Fruit fly (Drosophila melanogaster) whole organism, embryonic: ENCODE data around the gene CG32631.

Experiments
- CG14014 ChIP-seq: fragments of 200-800 bp; sonication (Bioruptor generic); IDR thresholded peaks from 2 replicates; pipeline ENCODE4 v1.3.6; 2022; ENCODE audit warnings: missing biosample characterization, missing genetic modification characterization
- CG14441 ChIP-seq: fragments of 200-800 bp; sonication (Bioruptor generic); IDR thresholded peaks from 2 replicates; pipeline ENCODE4 v1.3.6; 2022; ENCODE audit warnings: missing biosample characterization, missing genetic modification characterization
- CG14710 ChIP-seq: fragments of 200-800 bp; sonication (Bioruptor generic); optimal IDR thresholded peaks from 3 replicates; lab custom pipeline; 2019; ENCODE audit warnings: missing biosample characterization, mild to moderate bottlenecking, missing genetic modification characterization, moderate library complexity
- CG15479 ChIP-seq: fragments of 200-800 bp; sonication (Bioruptor generic); optimal IDR thresholded peaks from 3 replicates; lab custom pipeline; 2019; ENCODE audit warnings: missing biosample characterization, mild to moderate bottlenecking, missing genetic modification characterization, moderate library complexity
- CG1603 ChIP-seq: fragments of 200-800 bp; sonication (Bioruptor generic); optimal IDR thresholded peaks from 2 replicates; lab custom pipeline; 2019; ENCODE audit warnings: missing biosample characterization, mild to moderate bottlenecking, missing genetic modification characterization, moderate library complexity
- CG2120 ChIP-seq: fragments of 200-800 bp; sonication (Bioruptor generic); optimal IDR thresholded peaks from 3 replicates; lab custom pipeline; 2016; ENCODE audit warnings: missing biosample characterization, missing genetic modification characterization
- CG31365 ChIP-seq: fragments of 200-800 bp; sonication (Bioruptor generic); optimal IDR thresholded peaks from 2 replicates; lab custom pipeline; 2018; ENCODE audit warnings: missing biosample characterization, mild to moderate bottlenecking, missing genetic modification characterization
- CG34224 ChIP-seq: fragments of 200-800 bp; sonication (Bioruptor generic); IDR thresholded peaks from 3 replicates; pipeline ENCODE4 v1.3.6; 2022; ENCODE audit warnings: missing biosample characterization, missing genetic modification characterization; ENCODE audit not compliant: partially characterized antibody
- CG8359 ChIP-seq: fragments of 200-800 bp; sonication (Bioruptor generic); optimal IDR thresholded peaks from 2 replicates; lab custom pipeline; 2017; ENCODE audit warnings: missing biosample characterization, mild to moderate bottlenecking, missing genetic modification characterization, borderline replicate concordance
- CG9727 ChIP-seq: fragments of 200-800 bp; sonication (Bioruptor generic); optimal IDR thresholded peaks from 3 replicates; lab custom pipeline; 2017; ENCODE audit warnings: missing biosample characterization, mild to moderate bottlenecking, missing genetic modification characterization
- Dbx ChIP-seq: fragments of 200-800 bp; sonication (Bioruptor generic); IDR thresholded peaks from 3 replicates; pipeline ENCODE4 v1.3.6; 2022; ENCODE audit warnings: missing biosample characterization, missing genetic modification characterization
- Dip3 ChIP-seq: fragments of 200-800 bp; sonication (Bioruptor generic); optimal IDR thresholded peaks from 3 replicates; lab custom pipeline; 2016; ENCODE audit warnings: missing biosample characterization, missing genetic modification characterization
- E2f1 ChIP-seq: fragments of 200-800 bp; sonication (Bioruptor generic); IDR thresholded peaks from 2 replicates; pipeline ENCODE4 v1.3.6; 2022; ENCODE audit warnings: missing biosample characterization, missing genetic modification characterization
- HLH3B ChIP-seq: fragments of 200-800 bp; sonication (Bioruptor generic); IDR thresholded peaks from 2 replicates; pipeline ENCODE4 v1.3.6; 2022; ENCODE audit warnings: missing biosample characterization, missing genetic modification characterization
- HLHmδ ChIP-seq: fragments of 200-800 bp; sonication (Bioruptor generic); optimal IDR thresholded peaks from 2 replicates; lab custom pipeline; 2018; ENCODE audit warnings: missing biosample characterization, mild to moderate bottlenecking, missing genetic modification characterization, moderate library complexity
- Hand ChIP-seq: fragments of 200-800 bp; sonication (Bioruptor generic); optimal IDR thresholded peaks from 2 replicates; lab custom pipeline; 2017; ENCODE audit warnings: mild to moderate bottlenecking, missing biosample characterization, missing genetic modification reagents, missing genetic modification characterization
- Hsf ChIP-seq: fragments of 200-800 bp; sonication (Bioruptor generic); optimal IDR thresholded peaks from 3 replicates; lab custom pipeline; 2016; ENCODE audit warnings: missing biosample characterization, missing genetic modification characterization
- Rfx ChIP-seq: fragments of 200-800 bp; sonication (Bioruptor generic); IDR thresholded peaks from 2 replicates; pipeline ENCODE4 v1.3.6; 2022; ENCODE audit warnings: missing biosample characterization, missing genetic modification characterization
- Sox102F ChIP-seq: fragments of 200-800 bp; sonication (Bioruptor generic); optimal IDR thresholded peaks from 2 replicates; lab custom pipeline; 2018; ENCODE audit warnings: missing biosample characterization, mild to moderate bottlenecking, missing genetic modification characterization, moderate library complexity
- abd-A ChIP-seq: fragments of 200-800 bp; sonication (Bioruptor generic); optimal IDR thresholded peaks from 3 replicates; lab custom pipeline; 2019; ENCODE audit warnings: missing biosample characterization, mild to moderate bottlenecking, missing genetic modification characterization, moderate library complexity
- ase ChIP-seq: fragments of 200-800 bp; sonication (Bioruptor generic); IDR thresholded peaks from 3 replicates; pipeline ENCODE4 v1.3.6; 2022; ENCODE audit warnings: missing biosample characterization, missing genetic modification characterization
- bowl ChIP-seq: fragments of 200-800 bp; sonication (Bioruptor generic); IDR thresholded peaks from 2 replicates; pipeline ENCODE4 v1.3.6; 2022; ENCODE audit warnings: missing biosample characterization, missing genetic modification characterization
- bsh ChIP-seq, 2 experiments: fragments of 200-800 bp; sonication (Bioruptor generic); optimal IDR thresholded peaks; 2 replicates each; lab custom pipeline; 2017 to 2018; ENCODE audit warnings: mild to moderate bottlenecking in 2 of 2, missing biosample characterization in 2 of 2, missing genetic modification characterization in 2 of 2, moderate library complexity in 1 of 2
- cg ChIP-seq: fragments of 200-800 bp; sonication (Bioruptor generic); optimal IDR thresholded peaks from 3 replicates; lab custom pipeline; 2019; ENCODE audit warnings: missing biosample characterization, mild to moderate bottlenecking, missing genetic modification characterization, moderate library complexity
- chinmo ChIP-seq: fragments of 200-800 bp; sonication (Bioruptor generic); IDR thresholded peaks from 4 replicates; pipeline ENCODE4 v1.3.6; 2022; ENCODE audit warnings: missing biosample characterization, missing genetic modification characterization; ENCODE audit not compliant: partially characterized antibody
- crol ChIP-seq: fragments of 200-800 bp; sonication (Bioruptor generic); IDR thresholded peaks from 2 replicates; pipeline ENCODE4 v1.3.6; 2022; ENCODE audit warnings: missing biosample characterization, missing genetic modification characterization
- ewg ChIP-seq: fragments of 200-800 bp; sonication (Bioruptor generic); optimal IDR thresholded peaks from 3 replicates; lab custom pipeline; 2017; ENCODE audit warnings: mild to moderate bottlenecking, missing biosample characterization, missing genetic modification reagents, missing genetic modification characterization
- ftz-f1 ChIP-seq: fragments of 200-800 bp; sonication (Bioruptor generic); optimal IDR thresholded peaks from 2 replicates; lab custom pipeline; 2016; ENCODE audit warnings: missing biosample characterization, missing genetic modification characterization
- grau ChIP-seq: fragments of 200-800 bp; optimal IDR thresholded peaks from 3 replicates; lab custom pipeline; 2019; ENCODE audit warnings: missing biosample characterization, mild to moderate bottlenecking, missing genetic modification characterization, moderate library complexity
- gsb-n ChIP-seq: fragments of 200-800 bp; sonication (Bioruptor generic); optimal IDR thresholded peaks from 3 replicates; lab custom pipeline; 2018; ENCODE audit warnings: missing biosample characterization, mild to moderate bottlenecking, missing genetic modification characterization
- inv ChIP-seq: fragments of 200-800 bp; sonication (Bioruptor generic); IDR thresholded peaks from 2 replicates; pipeline ENCODE4 v1.3.6; 2022; ENCODE audit warnings: missing biosample characterization, missing genetic modification characterization; ENCODE audit not compliant: partially characterized antibody
- lab ChIP-seq: fragments of 200-800 bp; sonication (Bioruptor generic); optimal IDR thresholded peaks from 3 replicates; lab custom pipeline; 2017; ENCODE audit warnings: missing biosample characterization, missing genetic modification characterization, mild to moderate bottlenecking, moderate library complexity, missing genetic modification reagents
- mld ChIP-seq: fragments of 200-800 bp; sonication (Bioruptor generic); IDR thresholded peaks from 3 replicates; pipeline ENCODE4 v1.3.6; 2022; ENCODE audit warnings: missing biosample characterization, missing genetic modification characterization; ENCODE audit not compliant: partially characterized antibody
- nmo ChIP-seq: fragments of 200-800 bp; sonication (Bioruptor generic); optimal IDR thresholded peaks from 2 replicates; lab custom pipeline; 2018; ENCODE audit warnings: missing biosample characterization, mild to moderate bottlenecking, missing genetic modification characterization, moderate library complexity
- psq ChIP-seq: fragments of 200-800 bp; sonication (Bioruptor generic); optimal IDR thresholded peaks from 2 replicates; lab custom pipeline; 2017; ENCODE audit warnings: missing biosample characterization, missing genetic modification characterization
- ro ChIP-seq: fragments of 200-800 bp; sonication (Bioruptor generic); IDR thresholded peaks from 2 replicates; pipeline ENCODE4 v1.3.6; 2022; ENCODE audit warnings: missing biosample characterization, missing genetic modification characterization
- row ChIP-seq: fragments of 200-800 bp; sonication (Bioruptor generic); IDR thresholded peaks from 3 replicates; pipeline ENCODE4 v1.3.6; 2022; ENCODE audit warnings: missing biosample characterization, missing genetic modification characterization
- run ChIP-seq: fragments of 200-800 bp; sonication (Bioruptor generic); optimal IDR thresholded peaks from 3 replicates; lab custom pipeline; 2018; ENCODE audit warnings: missing biosample characterization, mild to moderate bottlenecking, missing genetic modification characterization
- sima ChIP-seq: fragments of 200-800 bp; sonication (Bioruptor generic); optimal IDR thresholded peaks from 2 replicates; lab custom pipeline; 2016; ENCODE audit warnings: missing biosample characterization, missing genetic modification characterization
- sr ChIP-seq: fragments of 200-800 bp; sonication (Bioruptor generic); IDR thresholded peaks from 3 replicates; pipeline ENCODE4 v1.3.6; 2022; ENCODE audit warnings: missing biosample characterization, missing genetic modification characterization
- tgo ChIP-seq: fragments of 200-800 bp; sonication (Bioruptor generic); IDR thresholded peaks from 3 replicates; pipeline ENCODE4 v1.3.6; 2022; ENCODE audit warnings: missing biosample characterization, missing genetic modification characterization
- twi ChIP-seq: fragments of 200-800 bp; optimal IDR thresholded peaks from 2 replicates; lab custom pipeline; 2019; ENCODE audit warnings: missing biosample characterization, mild to moderate bottlenecking, missing genetic modification characterization, moderate library complexity
- unpg ChIP-seq: fragments of 200-800 bp; sonication (Bioruptor generic); optimal IDR thresholded peaks from 3 replicates; lab custom pipeline; 2018; ENCODE audit warnings: missing biosample characterization, mild to moderate bottlenecking, missing genetic modification characterization, moderate library complexity
- vvl ChIP-seq: fragments of 200-800 bp; sonication (Bioruptor generic); IDR thresholded peaks from 2 replicates; pipeline ENCODE4 v1.3.6; 2022; ENCODE audit warnings: missing biosample characterization, missing genetic modification characterization
- wdn ChIP-seq: fragments of 200-800 bp; sonication (Bioruptor generic); IDR thresholded peaks from 2 replicates; pipeline ENCODE4 v1.3.6; 2022; ENCODE audit warnings: missing biosample characterization, missing genetic modification characterization
- zf30C ChIP-seq: fragments of 200-800 bp; sonication (Bioruptor generic); optimal IDR thresholded peaks from 3 replicates; lab custom pipeline; 2018; ENCODE audit warnings: missing biosample characterization, mild to moderate bottlenecking, missing genetic modification characterization

The CG32631 gene

dm6 chrX:13563483-13564443 is 7.5 kb downstream of the CG32631 start, which contains the start of the genes CG46311 and Tpst (continued):
- peak; percentile 21 for TF ChIP-seq sima (GFP tag; lab: Kevin White, UChicago)
- TF ChIP-seq CG14710 = peak; percentile 48
- peak; percentile 73 for TF ChIP-seq ase (GFP tag; lab: Robert Waterston, UW)
- TF ChIP-seq ftz-f1 (GFP tag; lab: Kevin White, UChicago) = peak; percentile 32
- no peak for TF ChIP-seq CG8359 (GFP tag; lab: Kevin White, UChicago)
- peak; percentile 42 for TF ChIP-seq lab (GFP tag; lab: Kevin White, UChicago)
- peak; percentile 50 for TF ChIP-seq HLHmδ (GFP tag; lab: Kevin White, UChicago)
- peak; percentile 9 for TF ChIP-seq CG9727 (GFP tag; lab: Kevin White, UChicago)
- TF ChIP-seq abd-A = no peak
- peak; percentile 88 for TF ChIP-seq Rfx
- peak; percentile 60; the same call in 2 of the 3 replicates for TF ChIP-seq Dbx (GFP tag; lab: Robert Waterston, UW)
- peak; percentile 26; the same call in 1 of the 3 replicates for TF ChIP-seq CG34224 (GFP tag; lab: Robert Waterston, UW)
- TF ChIP-seq twi (tag; lab: Kevin White, UChicago) = no peak
- TF ChIP-seq CG1603 (tag; lab: Kevin White, UChicago) = peak; percentile 80
- no peak for TF ChIP-seq Hand (GFP tag; lab: Kevin White, UChicago)
- no peak for TF ChIP-seq zf30C
- no peak for TF ChIP-seq CG15479 (GFP tag; lab: Kevin White, UChicago)
- TF ChIP-seq wdn = no peak
- peak; percentile 74 for TF ChIP-seq Hsf (GFP tag; lab: Kevin White, UChicago)
- peak; percentile 43; the same call in 2 of the 3 replicates for TF ChIP-seq sr (GFP tag; lab: Robert Waterston, UW)
- TF ChIP-seq tgo (GFP tag; lab: Robert Waterston, UW) = peak; percentile 41; the same call in 2 of the 3 replicates
- TF ChIP-seq psq = no peak
- TF ChIP-seq ro (GFP tag; lab: Robert Waterston, UW) = no peak
- peak; percentile 47 for TF ChIP-seq Dip3 (GFP tag; lab: Kevin White, UChicago)
- TF ChIP-seq gsb-n (tag; lab: Kevin White, UChicago) = no peak
- peak; percentile 43; the same call in 1 of the 2 replicates for TF ChIP-seq HLH3B (GFP tag; lab: Robert Waterston, UW)
- TF ChIP-seq CG14441 (GFP tag; lab: Robert Waterston, UW) = peak; percentile 60

dm6 chrX:13565490-13566156 is 9.4 kb downstream of the CG32631 start:
- TF ChIP-seq CG2120 (no peak), CG31365 (tag; lab: Kevin White, UChicago) (no peak), mld (GFP tag; lab: Robert Waterston, UW) (no peak), grau (tag; lab: Kevin White, UChicago) (peak; percentile 72), nmo (GFP tag; lab: Kevin White, UChicago) (peak; percentile 11), unpg (GFP tag; lab: Kevin White, UChicago) (peak; percentile 13), run (tag; lab: Kevin White, UChicago) (no peak), cg (peak; percentile 27), Sox102F (GFP tag; lab: Kevin White, UChicago) (peak; percentile 5), bsh (GFP tag; optimal IDR thresholded peaks at IDR 0.05; lab: Kevin White, UChicago) (peak in 1 of 2 experiments; percentile 10), E2f1 (GFP tag; lab: Robert Waterston, UW) (0 out of 2 replicates have a peak, but pooled peaks have one; percentile 13), bowl (GFP tag; lab: Robert Waterston, UW) (no peak), CG14014 (GFP tag; lab: Robert Waterston, UW) (no peak), chinmo (GFP tag; lab: Robert Waterston, UW) (0 out of 4 replicates have a peak, but pooled peaks have one; percentile 7), ro (GFP tag; lab: Robert Waterston, UW) (no peak), inv (GFP tag; lab: Robert Waterston, UW) (no peak), crol (GFP tag; lab: Robert Waterston, UW) (peak; percentile 93), ewg (GFP tag; lab: Kevin White, UChicago) (no peak), row (peak; percentile 33; the same call in 1 of the 3 replicates), vvl (GFP tag; lab: Robert Waterston, UW) (peak; percentile 47; the same call in 1 of the 2 replicates)
